Worm (Caenorhabditis elegans) whole organism, L3 larva: ENCODE measurements around the gene str-262.

Experiments used
- R02D3.7 ChIP-seq: fragments of 150-350 bp; optimal IDR thresholded peaks from 2 replicates; lab custom pipeline; 2014; ENCODE audit warnings: missing biosample characterization, missing genetic modification characterization
- ZK546.5 ChIP-seq: sonication (generic microtip); optimal IDR thresholded peaks from 2 replicates; lab custom pipeline; 2017; ENCODE audit warnings: missing biosample characterization, missing genetic modification characterization
- aly-2 ChIP-seq: fragments of 150-350 bp; optimal IDR thresholded peaks from 2 replicates; lab custom pipeline; 2014; ENCODE audit warnings: missing biosample characterization, missing genetic modification characterization
- ama-1 ChIP-seq: fragments of 150-350 bp; optimal IDR thresholded peaks from 2 replicates; lab custom pipeline; 2018
- ceh-16 ChIP-seq: sonication (generic microtip); optimal IDR thresholded peaks from 2 replicates; lab custom pipeline; 2017; ENCODE audit warnings: missing biosample characterization, missing genetic modification characterization
- ceh-28 ChIP-seq: fragments of 150-350 bp; optimal IDR thresholded peaks from 2 replicates; lab custom pipeline; 2014; ENCODE audit warnings: missing biosample characterization, missing genetic modification reagents, missing genetic modification characterization
- ceh-82 ChIP-seq: fragments of 150-350 bp; optimal IDR thresholded peaks from 2 replicates; lab custom pipeline; 2014; ENCODE audit warnings: missing biosample characterization, missing genetic modification characterization
- ceh-9 ChIP-seq: sonication (generic microtip); optimal IDR thresholded peaks from 2 replicates; lab custom pipeline; 2018; ENCODE audit warnings: missing biosample characterization, missing genetic modification characterization
- daf-12 ChIP-seq: fragments of 150-350 bp; optimal IDR thresholded peaks from 2 replicates; lab custom pipeline; 2014; ENCODE audit warnings: missing biosample characterization, missing genetic modification reagents, missing genetic modification characterization
- egl-27 ChIP-seq: sonication (generic microtip); optimal IDR thresholded peaks from 4 replicates; lab custom pipeline; 2017; ENCODE audit warnings: missing biosample characterization, missing genetic modification reagents, missing genetic modification characterization
- egl-5 ChIP-seq: fragments of 150-350 bp; optimal IDR thresholded peaks from 2 replicates; lab custom pipeline; 2017; ENCODE audit warnings: missing biosample characterization, missing genetic modification reagents, missing genetic modification characterization, inconsistent platforms
- elt-1 ChIP-seq: fragments of 150-350 bp; optimal IDR thresholded peaks from 2 replicates; lab custom pipeline; 2014; ENCODE audit warnings: missing biosample characterization, missing genetic modification characterization
- elt-2 ChIP-seq: sonication (generic microtip); optimal IDR thresholded peaks from 2 replicates; lab custom pipeline; 2016; ENCODE audit warnings: missing genetic modification reagents, mild to moderate bottlenecking, missing genetic modification characterization, missing compliant biosample characterization
- elt-3 ChIP-seq, 3 experiments: fragments of 150-350 bp in 1 of 3; sonication (generic microtip) in 2 of 3; optimal IDR thresholded peaks; 2 replicates in 2 of 3; 4 replicates in 1 of 3; lab custom pipeline; 2014 to 2017; ENCODE audit warnings: missing biosample characterization in 3 of 3, missing genetic modification characterization in 3 of 3
- eor-1 ChIP-seq, 2 experiments: fragments of 150-350 bp; optimal IDR thresholded peaks; 2 replicates each; lab custom pipeline; 2014 to 2018; ENCODE audit warnings: missing biosample characterization in 2 of 2, missing genetic modification characterization in 2 of 2
- fkh-10 ChIP-seq: sonication (generic microtip); optimal IDR thresholded peaks from 2 replicates; lab custom pipeline; 2017; ENCODE audit warnings: missing biosample characterization, missing genetic modification reagents, missing genetic modification characterization
- fkh-2 ChIP-seq: fragments of 150-350 bp; optimal IDR thresholded peaks from 2 replicates; lab custom pipeline; 2014; ENCODE audit warnings: missing biosample characterization, missing genetic modification reagents, missing genetic modification characterization
- fos-1 ChIP-seq: fragments of 150-350 bp; optimal IDR thresholded peaks from 2 replicates; lab custom pipeline; 2014; ENCODE audit warnings: missing biosample characterization, missing genetic modification characterization
- hmg-11 ChIP-seq: sonication (generic microtip); optimal IDR thresholded peaks from 2 replicates; lab custom pipeline; 2016; ENCODE audit warnings: missing genetic modification characterization, missing compliant biosample characterization
- jun-1 ChIP-seq: fragments of 150-350 bp; optimal IDR thresholded peaks from 2 replicates; lab custom pipeline; 2014; ENCODE audit warnings: missing biosample characterization, missing genetic modification reagents, missing genetic modification characterization
- lin-15B ChIP-seq: fragments of 150-350 bp; optimal IDR thresholded peaks from 2 replicates; lab custom pipeline; 2014; ENCODE audit warnings: missing biosample characterization, missing genetic modification characterization
- lin-39 ChIP-seq: fragments of 150-350 bp; optimal IDR thresholded peaks from 2 replicates; lab custom pipeline; 2018; ENCODE audit warnings: missing biosample characterization, missing genetic modification reagents, missing genetic modification characterization
- lsy-12 ChIP-seq: sonication (generic microtip); optimal IDR thresholded peaks from 2 replicates; lab custom pipeline; 2016; ENCODE audit warnings: mild to moderate bottlenecking, missing genetic modification characterization, missing compliant biosample characterization
- mdl-1 ChIP-seq: fragments of 150-350 bp; optimal IDR thresholded peaks from 2 replicates; lab custom pipeline; 2014; ENCODE audit warnings: missing biosample characterization, missing genetic modification characterization
- nfya-1 ChIP-seq: sonication (generic microtip); optimal IDR thresholded peaks from 2 replicates; lab custom pipeline; 2017; ENCODE audit warnings: missing genetic modification characterization, mild to moderate bottlenecking, missing compliant biosample characterization, antibody characterized with exemption, moderate library complexity; ENCODE audit not compliant: insufficient read depth
- nhr-11 ChIP-seq: fragments of 150-350 bp; optimal IDR thresholded peaks from 2 replicates; lab custom pipeline; 2014; ENCODE audit warnings: missing biosample characterization, missing genetic modification characterization
- nhr-23 ChIP-seq: fragments of 150-350 bp; optimal IDR thresholded peaks from 2 replicates; lab custom pipeline; 2014; ENCODE audit warnings: missing biosample characterization, missing genetic modification reagents, missing genetic modification characterization
- nhr-237 ChIP-seq: fragments of 150-350 bp; optimal IDR thresholded peaks from 2 replicates; lab custom pipeline; 2014; ENCODE audit warnings: missing biosample characterization, missing genetic modification characterization
- nhr-25 ChIP-seq: sonication (generic microtip); optimal IDR thresholded peaks from 2 replicates; lab custom pipeline; 2017; ENCODE audit warnings: missing biosample characterization, missing genetic modification characterization
- nhr-28 ChIP-seq: fragments of 150-350 bp; optimal IDR thresholded peaks from 2 replicates; lab custom pipeline; 2014; ENCODE audit warnings: missing biosample characterization, missing genetic modification characterization
- nhr-43 ChIP-seq: sonication (generic microtip); optimal IDR thresholded peaks from 2 replicates; lab custom pipeline; 2016; ENCODE audit warnings: mild to moderate bottlenecking, missing genetic modification characterization, missing compliant biosample characterization; ENCODE audit not compliant: poor library complexity, severe bottlenecking
- nhr-67 ChIP-seq: fragments of 150-350 bp; optimal IDR thresholded peaks from 2 replicates; lab custom pipeline; 2014; ENCODE audit warnings: missing biosample characterization, missing genetic modification characterization
- nhr-76 ChIP-seq: fragments of 150-350 bp; sonication (generic microtip); optimal IDR thresholded peaks from 5 replicates; lab custom pipeline; 2014; ENCODE audit warnings: missing biosample characterization, missing genetic modification characterization
- nhr-77 ChIP-seq: fragments of 150-350 bp; optimal IDR thresholded peaks from 2 replicates; lab custom pipeline; 2014; ENCODE audit warnings: missing biosample characterization, missing genetic modification characterization
- pha-4 ChIP-seq: fragments of 150-350 bp; optimal IDR thresholded peaks from 2 replicates; lab custom pipeline; 2014; ENCODE audit warnings: missing biosample characterization, missing genetic modification reagents, missing genetic modification characterization
- pqm-1 ChIP-seq: fragments of 150-350 bp; optimal IDR thresholded peaks from 2 replicates; lab custom pipeline; 2017; ENCODE audit warnings: missing biosample characterization, missing genetic modification characterization, inconsistent platforms
- sea-2 ChIP-seq: fragments of 150-350 bp; sonication (generic microtip); optimal IDR thresholded peaks from 4 replicates; lab custom pipeline; 2014; ENCODE audit warnings: missing biosample characterization, missing genetic modification reagents, missing genetic modification characterization
- skn-1 ChIP-seq: fragments of 150-350 bp; optimal IDR thresholded peaks from 2 replicates; lab custom pipeline; 2014; ENCODE audit warnings: missing biosample characterization, missing genetic modification characterization
- snpc-4 ChIP-seq: fragments of 150-350 bp; optimal IDR thresholded peaks from 2 replicates; lab custom pipeline; 2014; ENCODE audit warnings: missing biosample characterization, missing genetic modification characterization
- tbx-2 ChIP-seq: sonication (generic microtip); optimal IDR thresholded peaks from 2 replicates; lab custom pipeline; 2016; ENCODE audit warnings: mild to moderate bottlenecking, missing genetic modification characterization, missing compliant biosample characterization
- unc-39 ChIP-seq: sonication (generic microtip); optimal IDR thresholded peaks from 4 replicates; lab custom pipeline; 2017; ENCODE audit warnings: missing biosample characterization, missing genetic modification characterization
- unc-62 ChIP-seq: fragments of 150-350 bp; sonication (generic microtip); optimal IDR thresholded peaks from 4 replicates; lab custom pipeline; 2014; ENCODE audit warnings: missing biosample characterization, missing genetic modification reagents, missing genetic modification characterization
- zag-1 ChIP-seq: fragments of 150-350 bp; optimal IDR thresholded peaks from 2 replicates; lab custom pipeline; 2014; ENCODE audit warnings: missing biosample characterization, missing genetic modification characterization
- ztf-11 ChIP-seq: fragments of 150-350 bp; optimal IDR thresholded peaks from 2 replicates; lab custom pipeline; 2014; ENCODE audit warnings: missing biosample characterization, missing genetic modification characterization
- ztf-4 ChIP-seq: fragments of 150-350 bp; optimal IDR thresholded peaks from 2 replicates; lab custom pipeline; 2014; ENCODE audit warnings: missing biosample characterization, missing genetic modification characterization

Gene str-262

DNA sequence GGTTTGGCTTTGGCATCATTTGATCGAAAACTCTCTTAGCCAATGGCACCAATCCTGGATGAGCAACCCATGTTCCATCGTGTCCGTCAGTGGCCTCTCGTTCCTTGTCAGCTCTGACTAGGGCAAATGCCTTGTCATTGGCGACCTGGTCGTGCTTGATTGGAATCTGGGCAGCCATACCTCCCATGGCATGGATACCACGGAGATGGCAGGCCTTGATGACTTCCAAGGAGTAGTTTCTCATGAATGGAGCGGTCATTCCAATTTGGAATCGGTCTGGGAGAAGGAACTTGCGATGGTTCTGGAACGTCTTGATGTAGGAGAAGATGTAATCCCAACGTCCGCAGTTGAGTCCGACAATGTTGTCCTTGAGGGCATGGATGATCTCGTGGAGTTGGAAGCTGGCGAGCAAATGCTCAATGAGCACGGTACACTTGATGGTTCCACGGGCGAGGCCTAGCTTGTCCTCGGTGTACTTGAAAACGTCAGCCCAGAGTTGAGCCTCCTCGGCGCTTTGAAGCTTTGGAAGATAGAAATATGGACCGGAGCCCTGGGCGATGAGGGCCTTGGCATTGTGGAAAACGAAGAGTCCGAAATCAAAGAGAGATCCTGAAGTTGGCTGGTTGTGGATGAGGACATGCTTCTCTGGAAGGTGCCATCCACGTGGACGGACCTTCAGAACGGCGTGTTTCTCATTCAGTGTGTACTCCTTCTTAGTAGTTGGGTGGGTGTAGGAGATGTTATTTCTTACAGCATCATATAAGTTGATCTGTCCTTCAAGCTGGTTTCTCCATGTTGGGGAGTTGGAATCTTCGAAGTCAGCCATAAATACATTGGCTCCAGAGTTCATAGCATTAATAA lies 27.4 kb downstream of the str-262 start:
- TF ChIP-seq nhr-77 (tag; lab: Kevin White, UChicago) (no peak), fkh-10 (GFP tag; lab: Kevin White, UChicago) (no peak), unc-62 (GFP tag; lab: Kevin White, UChicago) (no peak), egl-5 (tag; lab: Kevin White, UChicago) (no peak), daf-12 (tag; lab: Kevin White, UChicago) (no peak), ama-1 (lab: Kevin White, UChicago) (peak; percentile 92), nhr-237 (tag; lab: Kevin White, UChicago) (no peak), sea-2 (no peak), ZK546.5 (tag; lab: Kevin White, UChicago) (no peak), lin-39 (peak; percentile 39), pha-4 (tag; lab: Kevin White, UChicago) (peak; percentile 27), nhr-43 (tag; lab: Kevin White, UChicago) (peak; percentile 58), nhr-25 (tag; lab: Kevin White, UChicago) (peak; percentile 12), elt-1 (no peak)

DNA sequence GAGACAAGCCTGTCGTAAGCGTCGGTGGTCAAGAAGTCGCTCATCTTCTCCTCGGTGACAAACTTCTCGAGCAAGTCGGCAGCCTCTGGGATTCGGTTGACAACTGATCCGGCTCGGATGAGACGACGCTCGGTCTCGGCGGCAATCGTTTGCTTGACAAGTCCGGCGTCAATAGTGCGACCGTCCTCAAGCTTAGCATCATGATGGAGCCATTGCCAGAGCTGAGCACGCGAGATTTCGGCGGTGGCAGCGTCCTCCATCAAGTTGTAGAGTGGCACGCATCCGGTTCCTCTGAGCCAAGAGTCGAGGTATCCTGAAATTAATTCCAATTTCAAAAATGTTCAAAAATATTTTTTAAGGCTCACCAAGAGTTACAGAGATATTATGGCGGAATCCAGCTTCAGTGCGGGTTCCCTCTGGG lies 28.1 kb downstream of the str-262 start:
- TF ChIP-seq ceh-9 (no peak), eor-1 (tag; optimal IDR thresholded peaks at IDR 0.05; lab: Kevin White, UChicago) (no peak), skn-1 (tag; lab: Kevin White, UChicago) (peak; percentile 8), ama-1 (lab: Kevin White, UChicago) (peak; percentile 97)

DNA sequence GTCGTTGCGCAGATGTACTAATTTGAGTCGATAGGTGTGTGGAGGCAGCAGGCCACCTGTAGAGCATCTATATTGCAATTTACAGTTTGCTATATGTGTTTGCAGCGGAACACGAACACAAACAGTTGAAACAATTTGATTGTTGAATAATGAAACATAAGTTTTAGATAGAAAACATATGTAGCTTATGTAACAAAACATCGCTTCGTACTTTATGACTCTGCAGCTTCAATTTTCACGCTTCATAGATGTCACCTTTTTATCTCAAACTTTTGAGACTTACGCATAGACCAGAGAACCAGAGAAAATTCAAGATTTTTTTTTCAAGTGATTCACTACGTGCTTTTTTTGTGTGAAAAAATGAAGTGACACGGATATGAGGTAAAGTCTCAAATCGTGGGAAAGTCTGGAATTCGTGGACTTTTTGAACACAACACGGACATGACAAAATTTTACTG lies 28.7 kb downstream of the str-262 start, which contains the start of gene fbxb-72:
TSS of gene fbxb-72 (minus strand) at position 58 of the 458 bp plus-strand sequence.
- no peak for TF ChIP-seq sea-2
- TF ChIP-seq R02D3.7 (tag; lab: Kevin White, UChicago), result peak; percentile 24
- TF ChIP-seq nhr-23 (tag; lab: Kevin White, UChicago), result peak; percentile 78
- TF ChIP-seq ztf-4 (tag; lab: Kevin White, UChicago), result peak; percentile 66
- TF ChIP-seq daf-12 (tag; lab: Kevin White, UChicago), result no peak
- no peak for TF ChIP-seq ZK546.5 (tag; lab: Kevin White, UChicago)
- peak; percentile 85 for TF ChIP-seq tbx-2 (tag; lab: Kevin White, UChicago)
- no peak for TF ChIP-seq unc-39 (tag; lab: Kevin White, UChicago)
- TF ChIP-seq zag-1, result no peak
- no peak for TF ChIP-seq egl-5 (tag; lab: Kevin White, UChicago)
- no peak for TF ChIP-seq mdl-1 (tag; lab: Kevin White, UChicago)
- TF ChIP-seq eor-1 (tag; optimal IDR thresholded peaks at IDR 0.05; lab: Kevin White, UChicago), result no peak
- no peak for TF ChIP-seq ceh-9
- peak; percentile 59 for TF ChIP-seq jun-1 (tag; lab: Kevin White, UChicago)
- peak; percentile 36 for TF ChIP-seq nhr-28 (tag; lab: Kevin White, UChicago)
- no peak for TF ChIP-seq lin-15B
- TF ChIP-seq ama-1 (lab: Kevin White, UChicago), result peak; percentile 99
- TF ChIP-seq elt-2 (tag; lab: Kevin White, UChicago), result peak; percentile 76
- TF ChIP-seq pqm-1 (tag; lab: Kevin White, UChicago), result peak; percentile 94
- no peak for TF ChIP-seq unc-62 (GFP tag; lab: Kevin White, UChicago)
- peak; percentile 97 for TF ChIP-seq nhr-43 (tag; lab: Kevin White, UChicago)
- TF ChIP-seq egl-27 (tag; lab: Kevin White, UChicago), result no peak
- TF ChIP-seq fos-1, result no peak
- peak in 1 of 3 experiments; percentile 4 for TF ChIP-seq elt-3 (tag; optimal IDR thresholded peaks at IDR 0.05; lab: Kevin White, UChicago)
- peak; percentile 2 for TF ChIP-seq nhr-11 (tag; lab: Kevin White, UChicago)
- TF ChIP-seq lsy-12, result peak; percentile 49
- TF ChIP-seq elt-1, result no peak
- peak; percentile 14 for TF ChIP-seq nhr-67
- TF ChIP-seq ceh-82 (tag; lab: Kevin White, UChicago), result no peak
- TF ChIP-seq fkh-10 (GFP tag; lab: Kevin White, UChicago), result no peak
- TF ChIP-seq lin-39, result peak; percentile 37
- no peak for TF ChIP-seq hmg-11 (tag; lab: Kevin White, UChicago)
- no peak for TF ChIP-seq nhr-237 (tag; lab: Kevin White, UChicago)
- TF ChIP-seq ceh-28 (tag; lab: Kevin White, UChicago), result no peak
- peak; percentile 55 for TF ChIP-seq pha-4 (tag; lab: Kevin White, UChicago)
- TF ChIP-seq nhr-25 (tag; lab: Kevin White, UChicago), result peak; percentile 3
- peak; percentile 43 for TF ChIP-seq nhr-76 (tag; lab: Kevin White, UChicago)
- TF ChIP-seq nfya-1 (tag; lab: Kevin White, UChicago), result peak; percentile 68
- TF ChIP-seq ztf-11 (tag; lab: Kevin White, UChicago), result no peak
- no peak for TF ChIP-seq snpc-4 (tag; lab: Kevin White, UChicago)
- TF ChIP-seq nhr-77 (tag; lab: Kevin White, UChicago), result peak; percentile 51
- no peak for TF ChIP-seq fkh-2 (tag; lab: Kevin White, UChicago)
- TF ChIP-seq ceh-16 (tag; lab: Kevin White, UChicago), result no peak
- peak; percentile 94 for TF ChIP-seq skn-1 (tag; lab: Kevin White, UChicago)
- TF ChIP-seq aly-2 (tag; lab: Kevin White, UChicago), result peak; percentile 93
